Worm (Caenorhabditis elegans): Measurements from ENCODE around the gene ttr-41.

DNA sequence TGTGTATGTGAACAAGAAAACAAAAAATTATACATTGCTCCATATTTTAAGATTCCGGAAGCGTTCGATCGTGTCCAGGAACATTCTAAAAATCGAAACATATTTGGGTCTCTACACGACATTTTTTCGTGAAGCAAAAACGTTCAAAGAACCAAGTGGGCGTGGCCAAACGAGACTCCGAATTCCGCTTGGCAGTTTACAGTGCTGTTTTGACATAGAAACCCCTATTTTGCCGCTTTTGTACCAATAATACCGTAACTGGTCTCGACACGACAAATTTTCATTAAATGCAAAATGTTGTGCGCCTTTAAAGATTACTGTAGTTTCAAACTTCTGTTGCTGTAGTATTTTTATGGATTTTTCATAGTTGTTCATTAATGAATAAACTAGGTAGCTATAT, 28.0 kb upstream of the ttr-41 start:
- TF ChIP-seq ama-1 (optimal IDR thresholded peaks at IDR 0.05), result no peak
- no peak for TF ChIP-seq flt-1 (GFP tag; IDR thresholded peaks at IDR 0.05)
- no peak for TF ChIP-seq F13C5.2 (tag; optimal IDR thresholded peaks at IDR 0.05)
- no peak for TF ChIP-seq hmbx-1 (tag; optimal IDR thresholded peaks at IDR 0.05)
- TF ChIP-seq hmg-4 (GFP tag; optimal IDR thresholded peaks at IDR 0.05), result no peak
- no peak for TF ChIP-seq ets-7 (tag; optimal IDR thresholded peaks at IDR 0.05)

All from whole organism, early embryonic.